Worm (Caenorhabditis elegans) whole organism, mixed stage, embryonic: Measurements from ENCODE around the gene tbc-17.
A peak's percentile ranks its signal among the peaks of the same experiment; 100 is the strongest.

Experiments used
- M03D4.4 ChIP-seq: sonication (generic microtip); optimal IDR thresholded peaks from 2 replicates; lab custom pipeline; 2017; ENCODE audit warnings: mild to moderate bottlenecking, missing genetic modification characterization, missing compliant biosample characterization
- bed-3 ChIP-seq: fragments of 200-800 bp; sonication (Bioruptor generic); optimal IDR thresholded peaks from 3 replicates; lab custom pipeline; 2018; ENCODE audit warnings: mild to moderate bottlenecking, missing genetic modification characterization, moderate library complexity, missing compliant biosample characterization
- blmp-1 ChIP-seq: fragments of 150-350 bp; optimal IDR thresholded peaks from 2 replicates; lab custom pipeline; 2014; ENCODE audit warnings: missing biosample characterization, missing genetic modification characterization
- ceh-43 ChIP-seq: fragments of 200-800 bp; sonication (Bioruptor generic); optimal IDR thresholded peaks from 2 replicates; lab custom pipeline; 2018; ENCODE audit warnings: mild to moderate bottlenecking, missing genetic modification characterization, moderate library complexity, missing compliant biosample characterization
- ceh-83 ChIP-seq: fragments of 200-800 bp; sonication (Bioruptor generic); optimal IDR thresholded peaks from 2 replicates; lab custom pipeline; 2018; ENCODE audit warnings: mild to moderate bottlenecking, missing genetic modification characterization, missing compliant biosample characterization
- ces-1 ChIP-seq: fragments of 150-350 bp; optimal IDR thresholded peaks from 2 replicates; lab custom pipeline; 2014; ENCODE audit warnings: missing biosample characterization, missing genetic modification reagents, missing genetic modification characterization
- cnd-1 ChIP-seq: fragments of 200-800 bp; sonication (Bioruptor generic); optimal IDR thresholded peaks from 2 replicates; lab custom pipeline; 2018; ENCODE audit warnings: mild to moderate bottlenecking, missing genetic modification characterization, missing compliant biosample characterization
- drap-1 ChIP-seq: fragments of 200-800 bp; sonication (Bioruptor generic); optimal IDR thresholded peaks from 3 replicates; lab custom pipeline; 2018; ENCODE audit warnings: mild to moderate bottlenecking, missing genetic modification characterization, missing compliant biosample characterization
- elt-1 ChIP-seq: sonication (generic microtip); optimal IDR thresholded peaks from 2 replicates; lab custom pipeline; 2017; ENCODE audit warnings: missing genetic modification characterization, mild to moderate bottlenecking, missing compliant biosample characterization, antibody characterized with exemption, moderate library complexity, borderline replicate concordance; ENCODE audit not compliant: insufficient read depth
- elt-3 ChIP-seq: fragments of 150-350 bp; optimal IDR thresholded peaks from 2 replicates; lab custom pipeline; 2014; ENCODE audit warnings: missing biosample characterization, missing genetic modification characterization
- flh-1 ChIP-seq: fragments of 200-800 bp; sonication (Bioruptor generic); optimal IDR thresholded peaks from 2 replicates; lab custom pipeline; 2018; ENCODE audit warnings: mild to moderate bottlenecking, missing genetic modification characterization, moderate library complexity, missing compliant biosample characterization
- hlh-1 ChIP-seq: fragments of 150-350 bp; optimal IDR thresholded peaks from 2 replicates; lab custom pipeline; 2014; ENCODE audit warnings: missing biosample characterization, missing genetic modification reagents, missing genetic modification characterization
- lin-13 ChIP-seq: fragments of 150-350 bp; optimal IDR thresholded peaks from 2 replicates; lab custom pipeline; 2014; ENCODE audit warnings: missing biosample characterization, missing genetic modification characterization
- lin-32 ChIP-seq: fragments of 200-800 bp; sonication (Bioruptor generic); optimal IDR thresholded peaks from 2 replicates; lab custom pipeline; 2018; ENCODE audit warnings: mild to moderate bottlenecking, missing genetic modification characterization, missing compliant biosample characterization
- mep-1 ChIP-seq: fragments of 150-350 bp; optimal IDR thresholded peaks from 2 replicates; lab custom pipeline; 2017; ENCODE audit warnings: missing biosample characterization, missing genetic modification reagents, missing genetic modification characterization, inconsistent platforms
- mls-2 ChIP-seq: sonication (generic microtip); optimal IDR thresholded peaks from 2 replicates; lab custom pipeline; 2016; ENCODE audit warnings: mild to moderate bottlenecking, missing genetic modification characterization, moderate library complexity, missing compliant biosample characterization
- nhr-12 ChIP-seq: fragments of 150-350 bp; optimal IDR thresholded peaks from 2 replicates; lab custom pipeline; 2014; ENCODE audit warnings: missing biosample characterization, missing genetic modification characterization
- nhr-2 ChIP-seq: fragments of 150-350 bp; optimal IDR thresholded peaks from 2 replicates; lab custom pipeline; 2014; ENCODE audit warnings: missing biosample characterization, missing genetic modification characterization
- nhr-28 ChIP-seq: fragments of 150-350 bp; optimal IDR thresholded peaks from 2 replicates; lab custom pipeline; 2014; ENCODE audit warnings: missing biosample characterization, missing genetic modification characterization
- nhr-76 ChIP-seq: sonication (generic microtip); optimal IDR thresholded peaks from 2 replicates; lab custom pipeline; 2017; ENCODE audit warnings: missing biosample characterization, missing genetic modification characterization
- pha-4 ChIP-seq: fragments of 150-350 bp; optimal IDR thresholded peaks from 2 replicates; lab custom pipeline; 2018; ENCODE audit warnings: missing biosample characterization, missing genetic modification reagents, missing genetic modification characterization
- sem-2 ChIP-seq: fragments of 200-800 bp; sonication (Bioruptor generic); optimal IDR thresholded peaks from 2 replicates; lab custom pipeline; 2018; ENCODE audit warnings: mild to moderate bottlenecking, missing genetic modification characterization, missing compliant biosample characterization
- snpc-4 ChIP-seq: fragments of 150-350 bp; optimal IDR thresholded peaks from 2 replicates; lab custom pipeline; 2014; ENCODE audit warnings: missing biosample characterization, missing genetic modification characterization
- sptf-1 ChIP-seq: sonication (generic microtip); optimal IDR thresholded peaks from 2 replicates; lab custom pipeline; 2017; ENCODE audit warnings: mild to moderate bottlenecking, missing genetic modification characterization, moderate library complexity, missing compliant biosample characterization
- tbx-8 ChIP-seq: fragments of 200-800 bp; sonication (Bioruptor generic); optimal IDR thresholded peaks from 2 replicates; lab custom pipeline; 2018; ENCODE audit warnings: mild to moderate bottlenecking, missing genetic modification characterization, moderate library complexity, missing compliant biosample characterization
- unc-120 ChIP-seq: sonication (generic microtip); optimal IDR thresholded peaks from 2 replicates; lab custom pipeline; 2017; ENCODE audit warnings: missing genetic modification characterization, missing compliant biosample characterization; ENCODE audit not compliant: poor library complexity, severe bottlenecking
- unc-39 ChIP-seq: fragments of 150-350 bp; optimal IDR thresholded peaks from 2 replicates; lab custom pipeline; 2014; ENCODE audit warnings: missing biosample characterization, missing genetic modification characterization
- unc-62 ChIP-seq: fragments of 150-350 bp; optimal IDR thresholded peaks from 2 replicates; lab custom pipeline; 2014; ENCODE audit warnings: missing biosample characterization, missing genetic modification reagents, missing genetic modification characterization

The tbc-17 gene

ce11 chrII:12661930-12662329 is 32.3 kb upstream of the tbc-17 start:
- TF ChIP-seq mep-1 (tag; lab: Kevin White, UChicago), result no peak
- TF ChIP-seq ceh-43, result no peak
- TF ChIP-seq hlh-1, result no peak
- no peak for TF ChIP-seq flh-1 (GFP tag; lab: Kevin White, UChicago)

DNA sequence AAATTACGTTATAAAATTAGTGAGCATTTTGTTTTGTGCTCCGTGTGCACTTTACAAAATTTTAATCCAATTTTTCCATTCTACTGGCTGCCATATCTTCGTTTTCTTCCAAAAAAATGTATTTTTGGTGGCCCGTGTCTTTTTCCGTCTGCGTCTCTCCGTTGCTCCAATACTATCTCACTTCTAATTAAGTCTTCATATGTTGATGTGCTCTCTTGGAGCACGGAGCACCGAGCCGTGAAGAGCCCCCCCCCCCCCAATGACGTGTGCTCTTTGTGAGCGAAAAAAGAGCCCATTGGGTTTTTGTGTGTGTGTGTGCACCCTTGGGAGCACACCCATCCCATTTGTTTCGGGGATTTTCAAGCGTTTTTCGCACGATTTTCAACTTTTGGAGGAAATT is 29.2 kb upstream of the tbc-17 start:
- TF ChIP-seq mep-1 (tag; lab: Kevin White, UChicago) (no peak), ceh-43 (no peak), lin-32 (no peak), tbx-8 (GFP tag; lab: Kevin White, UChicago) (no peak), sptf-1 (tag; lab: Kevin White, UChicago) (peak; percentile 16), ces-1 (GFP tag; lab: Kevin White, UChicago) (peak; percentile 69), ceh-83 (GFP tag; lab: Kevin White, UChicago) (no peak), unc-62 (GFP tag; lab: Kevin White, UChicago) (no peak)

DNA sequence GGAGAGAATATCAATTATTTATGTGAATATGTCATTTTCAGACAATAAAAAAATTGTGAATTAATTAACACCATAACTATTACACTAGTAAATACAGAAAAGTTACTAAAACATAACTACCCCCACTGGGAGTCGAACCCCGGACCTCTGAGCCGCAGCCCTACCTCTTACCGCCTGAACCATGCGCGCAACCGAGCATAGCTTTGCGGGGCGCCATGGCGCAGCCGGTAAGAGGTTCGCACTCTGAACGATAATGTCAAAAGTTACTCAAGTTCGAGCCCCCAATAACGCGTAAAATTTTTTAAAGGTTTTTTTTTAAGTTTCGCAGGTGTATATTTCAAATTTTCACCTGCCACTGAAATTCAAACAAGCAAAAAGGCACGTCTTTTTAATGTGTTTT is 28.2 kb upstream of the tbc-17 start:
- TF ChIP-seq unc-120 (tag; lab: Kevin White, UChicago), result no peak
- TF ChIP-seq nhr-28 (tag; lab: Kevin White, UChicago), result no peak
- no peak for TF ChIP-seq lin-13
- no peak for TF ChIP-seq pha-4 (tag; lab: Kevin White, UChicago)
- no peak for TF ChIP-seq flh-1 (GFP tag; lab: Kevin White, UChicago)

DNA sequence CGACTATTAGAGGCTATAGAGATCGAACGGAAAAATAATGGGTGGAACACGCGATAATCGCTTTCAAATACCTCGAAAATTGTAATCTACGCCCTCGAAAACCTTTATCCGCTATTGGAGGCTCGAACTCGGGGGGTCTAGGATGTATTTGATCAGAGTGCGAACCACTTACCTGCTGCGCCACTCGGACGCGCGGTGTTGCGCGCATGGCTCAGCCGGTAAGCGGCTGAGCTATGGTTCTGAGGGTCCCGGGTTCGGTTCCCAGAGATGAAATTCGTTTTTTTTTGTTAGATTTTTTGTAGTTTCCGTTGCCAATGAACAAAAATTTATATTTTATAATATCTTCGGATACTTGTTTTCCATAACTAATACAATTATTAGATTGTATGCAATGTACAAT is 26.1 kb upstream of the tbc-17 start:
- peak; percentile 16 for TF ChIP-seq ces-1 (GFP tag; lab: Kevin White, UChicago)
- TF ChIP-seq mls-2, result no peak

DNA sequence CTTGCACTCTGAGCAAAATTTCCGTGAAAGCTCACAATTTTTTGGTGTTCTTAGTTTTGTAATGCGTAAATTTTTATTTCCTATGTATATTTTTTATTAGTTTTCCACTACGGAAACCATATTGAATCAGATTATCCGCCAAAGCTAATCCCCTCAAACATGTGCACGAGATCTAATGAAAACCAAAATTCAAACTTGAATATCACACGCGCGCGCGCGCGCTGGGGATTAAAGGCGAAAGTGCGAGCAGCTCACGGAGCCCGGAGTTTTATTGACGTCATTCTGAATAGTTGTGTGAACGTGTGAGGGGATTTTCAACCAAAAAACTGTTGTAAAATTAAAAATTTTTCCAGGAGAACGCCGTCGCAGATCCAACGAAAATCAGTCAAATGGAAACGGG is 25.3 kb upstream of the tbc-17 start:
- no peak for TF ChIP-seq pha-4 (tag; lab: Kevin White, UChicago)
- TF ChIP-seq nhr-2 (tag; lab: Kevin White, UChicago), result no peak
- TF ChIP-seq M03D4.4 (tag; lab: Kevin White, UChicago), result no peak
- no peak for TF ChIP-seq elt-1 (tag; lab: Kevin White, UChicago)
- no peak for TF ChIP-seq bed-3 (GFP tag; lab: Kevin White, UChicago)
- TF ChIP-seq flh-1 (GFP tag; lab: Kevin White, UChicago), result no peak
- no peak for TF ChIP-seq nhr-28 (tag; lab: Kevin White, UChicago)
- TF ChIP-seq drap-1 (GFP tag; lab: Kevin White, UChicago), result no peak
- TF ChIP-seq cnd-1, result no peak
- TF ChIP-seq mep-1 (tag; lab: Kevin White, UChicago), result no peak
- TF ChIP-seq blmp-1 (tag; lab: Kevin White, UChicago), result no peak
- no peak for TF ChIP-seq sptf-1 (tag; lab: Kevin White, UChicago)
- TF ChIP-seq unc-39 (tag; lab: Kevin White, UChicago), result no peak
- TF ChIP-seq sem-2 (GFP tag; lab: Kevin White, UChicago), result no peak
- no peak for TF ChIP-seq nhr-12 (tag; lab: Kevin White, UChicago)
- no peak for TF ChIP-seq mls-2
- TF ChIP-seq ceh-83 (GFP tag; lab: Kevin White, UChicago), result no peak

DNA sequence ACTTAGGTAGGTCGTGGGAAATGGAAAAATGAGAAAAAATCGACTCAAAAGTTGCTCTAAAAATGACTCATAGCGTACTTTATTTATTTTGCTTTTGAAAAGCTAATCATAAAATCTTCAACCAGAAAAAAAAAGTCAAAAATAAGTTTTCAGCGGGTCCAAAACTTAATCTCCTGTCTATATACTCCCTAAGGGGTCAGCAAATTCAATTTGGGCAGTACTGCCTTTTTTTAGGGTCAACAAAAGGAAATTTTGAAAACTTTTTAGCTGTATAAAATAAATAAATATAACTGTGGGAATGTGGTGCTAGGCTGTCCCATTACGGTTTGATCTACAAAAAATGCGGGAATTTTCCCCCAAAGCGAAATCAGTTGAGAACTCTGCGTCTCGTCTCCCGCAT is 24.9 kb upstream of the tbc-17 start:
- TF ChIP-seq bed-3 (GFP tag; lab: Kevin White, UChicago) (no peak), nhr-76 (tag; lab: Kevin White, UChicago) (no peak), pha-4 (tag; lab: Kevin White, UChicago) (no peak), elt-3 (tag; lab: Kevin White, UChicago) (no peak), mls-2 (no peak), elt-1 (tag; lab: Kevin White, UChicago) (no peak), hlh-1 (no peak), lin-13 (no peak), cnd-1 (no peak), flh-1 (GFP tag; lab: Kevin White, UChicago) (no peak)

DNA sequence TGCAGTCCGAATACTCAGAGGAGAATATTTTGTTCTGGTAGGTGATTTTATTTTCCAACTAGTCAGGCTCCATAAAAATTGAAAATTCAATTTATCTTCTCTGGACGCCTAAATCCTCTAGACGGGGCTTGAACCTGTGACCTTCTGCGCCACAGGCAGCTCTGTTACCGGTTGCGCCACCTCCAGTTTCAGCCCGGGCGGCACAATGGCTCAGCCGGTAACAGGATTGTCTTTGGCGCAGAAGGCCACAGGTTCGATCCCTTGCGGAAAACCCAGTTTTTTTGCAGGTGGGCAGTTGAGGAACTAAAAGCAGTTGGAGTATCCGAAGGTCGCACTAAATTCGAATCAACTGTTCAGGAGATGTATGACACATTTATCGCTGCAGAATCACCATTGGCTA is 24.3 kb upstream of the tbc-17 start:
- no peak for TF ChIP-seq nhr-12 (tag; lab: Kevin White, UChicago)
- no peak for TF ChIP-seq snpc-4
- TF ChIP-seq cnd-1, result no peak
- no peak for TF ChIP-seq drap-1 (GFP tag; lab: Kevin White, UChicago)
- no peak for TF ChIP-seq pha-4 (tag; lab: Kevin White, UChicago)
- TF ChIP-seq flh-1 (GFP tag; lab: Kevin White, UChicago), result no peak
- no peak for TF ChIP-seq tbx-8 (GFP tag; lab: Kevin White, UChicago)
- no peak for TF ChIP-seq sptf-1 (tag; lab: Kevin White, UChicago)
- no peak for TF ChIP-seq bed-3 (GFP tag; lab: Kevin White, UChicago)
- TF ChIP-seq elt-3 (tag; lab: Kevin White, UChicago), result no peak
- no peak for TF ChIP-seq unc-120 (tag; lab: Kevin White, UChicago)
